Worm (Caenorhabditis elegans) whole organism, young adult: Measurements from ENCODE around the gene pfs-2.

Experiments used
- B0336.3 ChIP-seq: fragments of 200-800 bp; sonication (Bioruptor generic); IDR thresholded peaks from 2 replicates; pipeline ENCODE4 v1.3.6; 2022; ENCODE audit warnings: missing genetic modification characterization, missing compliant biosample characterization
- C06A6.2 ChIP-seq: fragments of 200-800 bp; sonication (Bioruptor generic); conservative IDR thresholded peaks from 2 replicates; pipeline ENCODE4 v1.3.6; 2022; ENCODE audit warnings: missing genetic modification characterization, missing compliant biosample characterization
- F10E7.11 ChIP-seq: sonication (generic microtip); optimal IDR thresholded peaks from 2 replicates; lab custom pipeline; 2017; ENCODE audit warnings: mild to moderate bottlenecking, missing genetic modification characterization, moderate library complexity, missing compliant biosample characterization
- F39B2.1 ChIP-seq: fragments of 200-800 bp; sonication (Bioruptor generic); IDR thresholded peaks from 2 replicates; pipeline ENCODE4 v1.3.6; 2022; ENCODE audit warnings: missing genetic modification reagents, missing genetic modification characterization, missing compliant biosample characterization
- F49E8.2 ChIP-seq: sonication (generic microtip); optimal IDR thresholded peaks from 3 replicates; lab custom pipeline; 2017; ENCODE audit warnings: missing genetic modification characterization, mild to moderate bottlenecking, missing compliant biosample characterization, antibody characterized with exemption, moderate library complexity; ENCODE audit not compliant: insufficient read depth
- F52B5.7 ChIP-seq: sonication (generic microtip); optimal IDR thresholded peaks from 2 replicates; lab custom pipeline; 2016; ENCODE audit warnings: mild to moderate bottlenecking, missing genetic modification characterization, missing compliant biosample characterization
- F57A8.1 ChIP-seq: fragments of 200-800 bp; sonication (Bioruptor generic); optimal IDR thresholded peaks from 2 replicates; lab custom pipeline; 2018; ENCODE audit warnings: mild to moderate bottlenecking, missing genetic modification characterization, moderate library complexity, missing compliant biosample characterization
- K12H6.12 ChIP-seq: fragments of 200-800 bp; sonication (Bioruptor generic); optimal IDR thresholded peaks from 2 replicates; lab custom pipeline; 2018; ENCODE audit warnings: mild to moderate bottlenecking, missing genetic modification characterization, missing compliant biosample characterization
- T07F8.4 ChIP-seq: sonication (generic microtip); optimal IDR thresholded peaks from 2 replicates; lab custom pipeline; 2016; ENCODE audit warnings: mild to moderate bottlenecking, missing genetic modification characterization, moderate library complexity, missing compliant biosample characterization
- Y56A3A.18 ChIP-seq: fragments of 200-800 bp; sonication (Bioruptor generic); IDR thresholded peaks from 2 replicates; pipeline ENCODE4 v1.3.6; 2022; ENCODE audit warnings: missing genetic modification reagents, missing genetic modification characterization, missing compliant biosample characterization
- Y79H2A.3 ChIP-seq: fragments of 200-800 bp; sonication (Bioruptor generic); conservative IDR thresholded peaks from 2 replicates; pipeline ENCODE4 v1.3.6; 2022; ENCODE audit warnings: missing genetic modification reagents, missing genetic modification characterization, missing compliant biosample characterization
- Y95B8A.8 ChIP-seq: fragments of 200-800 bp; sonication (Bioruptor generic); IDR thresholded peaks from 2 replicates; pipeline ENCODE4 v1.3.6; 2022; ENCODE audit warnings: missing genetic modification reagents, missing genetic modification characterization, missing compliant biosample characterization
- ama-1 ChIP-seq, 3 experiments: fragments of 150-350 bp in 1 of 3; sonication (generic microtip) in 2 of 3; optimal IDR thresholded peaks; 2 replicates each; lab custom pipeline; 2014 to 2018; ENCODE audit warnings: missing biosample characterization in 2 of 3, missing genetic modification characterization in 2 of 3, missing genetic modification reagents in 2 of 3
- atf-7 ChIP-seq: sonication (generic microtip); optimal IDR thresholded peaks from 2 replicates; lab custom pipeline; 2017; ENCODE audit warnings: mild to moderate bottlenecking, missing genetic modification characterization, missing compliant biosample characterization
- bed-2 ChIP-seq: fragments of 200-800 bp; sonication (Bioruptor generic); IDR thresholded peaks from 2 replicates; pipeline ENCODE4 v1.3.6; 2022; ENCODE audit warnings: missing genetic modification reagents, missing genetic modification characterization, missing compliant biosample characterization
- ccch-3 ChIP-seq: fragments of 200-800 bp; sonication (Bioruptor generic); optimal IDR thresholded peaks from 2 replicates; lab custom pipeline; 2018; ENCODE audit warnings: mild to moderate bottlenecking, missing genetic modification characterization, missing compliant biosample characterization
- cebp-2 ChIP-seq: fragments of 200-800 bp; sonication (Bioruptor generic); IDR thresholded peaks from 2 replicates; pipeline ENCODE4 v1.3.6; 2022; ENCODE audit warnings: missing genetic modification characterization, missing compliant biosample characterization
- ceh-40 ChIP-seq: fragments of 200-800 bp; sonication (Bioruptor generic); IDR thresholded peaks from 2 replicates; pipeline ENCODE4 v1.3.6; 2022; ENCODE audit warnings: missing genetic modification characterization, missing compliant biosample characterization
- ceh-79 ChIP-seq: sonication (generic microtip); optimal IDR thresholded peaks from 2 replicates; lab custom pipeline; 2017; ENCODE audit warnings: mild to moderate bottlenecking, missing genetic modification characterization, missing compliant biosample characterization
- die-1 ChIP-seq: sonication (generic microtip); optimal IDR thresholded peaks from 2 replicates; lab custom pipeline; 2016; ENCODE audit warnings: missing genotype, mild to moderate bottlenecking, missing genetic modification characterization, missing compliant biosample characterization
- dox-1 ChIP-seq: fragments of 200-800 bp; sonication (Bioruptor generic); IDR thresholded peaks from 2 replicates; pipeline ENCODE4 v1.3.6; 2022; ENCODE audit warnings: missing genetic modification reagents, missing genetic modification characterization, missing compliant biosample characterization
- dpl-1 ChIP-seq: fragments of 150-350 bp; optimal IDR thresholded peaks from 2 replicates; lab custom pipeline; 2014; ENCODE audit warnings: missing biosample characterization, missing genetic modification reagents, missing genetic modification characterization
- egrh-3 ChIP-seq: fragments of 200-800 bp; sonication (Bioruptor generic); IDR thresholded peaks from 2 replicates; pipeline ENCODE4 v1.3.6; 2022; ENCODE audit warnings: missing genetic modification reagents, missing genetic modification characterization, missing compliant biosample characterization
- ekl-4 ChIP-seq: fragments of 200-800 bp; sonication (Bioruptor generic); IDR thresholded peaks from 2 replicates; pipeline ENCODE4 v1.3.6; 2022; ENCODE audit warnings: missing genetic modification reagents, missing genetic modification characterization, missing compliant biosample characterization
- ets-4 ChIP-seq: fragments of 200-800 bp; sonication (Bioruptor generic); optimal IDR thresholded peaks from 2 replicates; lab custom pipeline; 2018; ENCODE audit warnings: mild to moderate bottlenecking, missing genetic modification characterization, missing compliant biosample characterization
- gei-17 ChIP-seq: fragments of 200-800 bp; sonication (Bioruptor generic); optimal IDR thresholded peaks from 2 replicates; lab custom pipeline; 2018; ENCODE audit warnings: mild to moderate bottlenecking, missing genetic modification characterization, missing compliant biosample characterization
- him-1 ChIP-seq: sonication (generic microtip); optimal IDR thresholded peaks from 2 replicates; lab custom pipeline; 2016; ENCODE audit warnings: missing genotype, missing genetic modification reagents, missing genetic modification characterization, missing compliant biosample characterization
- hsf-1 ChIP-seq: fragments of 200-800 bp; sonication (Bioruptor generic); IDR thresholded peaks from 2 replicates; pipeline ENCODE4 v1.3.6; 2022; ENCODE audit warnings: missing genetic modification reagents, missing genetic modification characterization, missing compliant biosample characterization
- lin-40 ChIP-seq: sonication (generic microtip); optimal IDR thresholded peaks from 2 replicates; lab custom pipeline; 2016; ENCODE audit warnings: missing genetic modification characterization, mild to moderate bottlenecking, missing compliant biosample characterization, missing genotype, missing genetic modification reagents
- lin-54 ChIP-seq: fragments of 200-800 bp; sonication (Bioruptor generic); optimal IDR thresholded peaks from 2 replicates; lab custom pipeline; 2018; ENCODE audit warnings: mild to moderate bottlenecking, missing genetic modification characterization, missing compliant biosample characterization
- lir-1 ChIP-seq: fragments of 200-800 bp; sonication (Bioruptor generic); conservative IDR thresholded peaks from 2 replicates; pipeline ENCODE4 v1.3.6; 2022; ENCODE audit warnings: missing genetic modification reagents, missing genetic modification characterization, missing compliant biosample characterization
- madf-10 ChIP-seq: sonication (generic microtip); optimal IDR thresholded peaks from 2 replicates; lab custom pipeline; 2016; ENCODE audit warnings: mild to moderate bottlenecking, missing genetic modification characterization, missing compliant biosample characterization
- madf-8 ChIP-seq: fragments of 200-800 bp; sonication (Bioruptor generic); conservative IDR thresholded peaks from 2 replicates; pipeline ENCODE4 v1.3.6; 2022; ENCODE audit warnings: missing genetic modification reagents, missing genetic modification characterization, missing compliant biosample characterization
- mcd-1 ChIP-seq: fragments of 200-800 bp; sonication (Bioruptor generic); IDR thresholded peaks from 2 replicates; pipeline ENCODE4 v1.3.6; 2022; ENCODE audit warnings: missing genetic modification reagents, missing genetic modification characterization, missing compliant biosample characterization
- mes-4 ChIP-seq: sonication (generic microtip); optimal IDR thresholded peaks from 2 replicates; lab custom pipeline; 2016; ENCODE audit warnings: missing genotype, missing genetic modification characterization, missing compliant biosample characterization
- mxl-1 ChIP-seq: sonication (generic microtip); optimal IDR thresholded peaks from 2 replicates; lab custom pipeline; 2016; ENCODE audit warnings: missing genetic modification characterization, missing compliant biosample characterization
- nfya-1 ChIP-seq: sonication (generic microtip); optimal IDR thresholded peaks from 2 replicates; lab custom pipeline; 2017; ENCODE audit warnings: antibody characterized with exemption, missing compliant biosample characterization, missing genetic modification characterization, borderline replicate concordance; ENCODE audit not compliant: insufficient read depth
- nfya-2 ChIP-seq: fragments of 200-800 bp; sonication (Bioruptor generic); IDR thresholded peaks from 2 replicates; pipeline ENCODE4 v1.3.6; 2022; ENCODE audit warnings: missing genetic modification reagents, missing genetic modification characterization, missing compliant biosample characterization
- nhr-179 ChIP-seq: sonication (generic microtip); optimal IDR thresholded peaks from 2 replicates; lab custom pipeline; 2016; ENCODE audit warnings: mild to moderate bottlenecking, missing genetic modification characterization, missing compliant biosample characterization
- pbrm-1 ChIP-seq: fragments of 200-800 bp; sonication (Bioruptor generic); IDR thresholded peaks from 2 replicates; pipeline ENCODE4 v1.3.6; 2022; ENCODE audit warnings: missing genetic modification reagents, missing genetic modification characterization, missing compliant biosample characterization
- pha-4 ChIP-seq: fragments of 150-350 bp; sonication (generic microtip); optimal IDR thresholded peaks from 2 replicates; lab custom pipeline; 2014; ENCODE audit warnings: missing biosample characterization, missing genetic modification reagents, missing genetic modification characterization
- rec-8 ChIP-seq, 2 experiments: sonication (generic microtip); optimal IDR thresholded peaks; 2 replicates each; lab custom pipeline; 2016; ENCODE audit warnings: mild to moderate bottlenecking in 2 of 2, missing genetic modification characterization in 2 of 2, missing genetic modification reagents in 2 of 2, missing genotype in 2 of 2, missing biosample characterization in 1 of 2, missing compliant biosample characterization in 1 of 2, moderate library complexity in 1 of 2
- rpc-1 ChIP-seq, 2 experiments: fragments of 150-350 bp in 1 of 2; sonication (generic microtip) in 1 of 2; optimal IDR thresholded peaks; 2 replicates each; lab custom pipeline; 2014 to 2018; ENCODE audit warnings: missing biosample characterization in 1 of 2, missing genetic modification characterization in 1 of 2, missing genetic modification reagents in 1 of 2, missing genotype in 1 of 2
- sdz-38 ChIP-seq: sonication (generic microtip); optimal IDR thresholded peaks from 2 replicates; lab custom pipeline; 2016; ENCODE audit warnings: missing genotype, missing genetic modification characterization, missing compliant biosample characterization
- snpc-3.4 ChIP-seq: sonication (generic microtip); optimal IDR thresholded peaks from 2 replicates; lab custom pipeline; 2017; ENCODE audit warnings: missing genetic modification characterization, mild to moderate bottlenecking, missing compliant biosample characterization, antibody characterized with exemption, moderate library complexity, missing genotype, missing genetic modification reagents
- unc-62 ChIP-seq: fragments of 150-350 bp; optimal IDR thresholded peaks from 2 replicates; lab custom pipeline; 2014; ENCODE audit warnings: missing biosample characterization, missing genetic modification reagents, missing genetic modification characterization
- ztf-18 ChIP-seq: sonication (generic microtip); optimal IDR thresholded peaks from 2 replicates; lab custom pipeline; 2016; ENCODE audit warnings: missing genotype, mild to moderate bottlenecking, missing genetic modification characterization, missing compliant biosample characterization
- ztf-25 ChIP-seq: fragments of 200-800 bp; sonication (Bioruptor generic); IDR thresholded peaks from 2 replicates; pipeline ENCODE4 v1.3.6; 2022; ENCODE audit warnings: missing genetic modification reagents, missing genetic modification characterization, missing compliant biosample characterization
- ztf-3 ChIP-seq: fragments of 200-800 bp; sonication (Bioruptor generic); optimal IDR thresholded peaks from 2 replicates; lab custom pipeline; 2018; ENCODE audit warnings: mild to moderate bottlenecking, missing genetic modification characterization, missing compliant biosample characterization

Gene pfs-2

ce11 chrII:14383644-14384043, 25.5 kb downstream of the pfs-2 start, which contains the start of gene mes-2 (continued):
- TF ChIP-seq rpc-1 (optimal IDR thresholded peaks at IDR 0.05; lab: Kevin White, UChicago) (no peak), rpc-1 (tag; optimal IDR thresholded peaks at IDR 0.05; lab: Kevin White, UChicago) (no peak), ztf-3 (GFP tag; lab: Kevin White, UChicago) (no peak), nfya-1 (no peak), hsf-1 (GFP tag; lab: Robert Waterston, UW) (no peak), nfya-2 (no peak), bed-2 (GFP tag; lab: Robert Waterston, UW) (no peak), ztf-18 (tag; lab: Kevin White, UChicago) (no peak), madf-8 (GFP tag; lab: Robert Waterston, UW) (peak; percentile 36), F10E7.11 (tag; lab: Kevin White, UChicago) (no peak), dpl-1 (peak; percentile 86), Y79H2A.3 (no peak), ama-1 (optimal IDR thresholded peaks at IDR 0.05; lab: Kevin White, UChicago) (no peak), ama-1 (GFP tag; optimal IDR thresholded peaks at IDR 0.05; lab: Kevin White, UChicago) (no peak), unc-62 (no peak), mcd-1 (GFP tag; lab: Robert Waterston, UW) (peak; percentile 98), dox-1 (peak; percentile 65), rec-8 (tag; optimal IDR thresholded peaks at IDR 0.05; lab: Kevin White, UChicago) (no peak), ztf-25 (GFP tag; lab: Robert Waterston, UW) (no peak), lin-54 (GFP tag; lab: Kevin White, UChicago) (peak; percentile 98), pha-4 (tag; lab: Kevin White, UChicago) (no peak), ceh-40 (GFP tag; lab: Robert Waterston, UW) (no peak), sdz-38 (tag; lab: Kevin White, UChicago) (no peak), F49E8.2 (tag; lab: Kevin White, UChicago) (no peak), nhr-179 (tag; lab: Kevin White, UChicago) (no peak), pbrm-1 (GFP tag; lab: Robert Waterston, UW) (0 out of 2 replicates have a peak, but pooled peaks have one; percentile 54), madf-10 (tag; lab: Kevin White, UChicago) (no peak), die-1 (tag; lab: Kevin White, UChicago) (no peak), mxl-1 (tag; lab: Kevin White, UChicago) (no peak), C06A6.2 (no peak), Y95B8A.8 (GFP tag; lab: Robert Waterston, UW) (no peak), Y56A3A.18 (GFP tag; lab: Robert Waterston, UW) (no peak), cebp-2 (no peak), egrh-3 (GFP tag; lab: Robert Waterston, UW) (no peak), F39B2.1 (GFP tag; lab: Robert Waterston, UW) (no peak), F57A8.1 (GFP tag; lab: Kevin White, UChicago) (no peak), ceh-79 (no peak), ets-4 (GFP tag; lab: Kevin White, UChicago) (no peak), ekl-4 (GFP tag; lab: Robert Waterston, UW) (peak; percentile 36; the same call in 1 of the 2 replicates), lir-1 (GFP tag; lab: Robert Waterston, UW) (0 out of 2 replicates have a peak, but pooled peaks have one; percentile 29), lin-40 (tag; lab: Kevin White, UChicago) (peak; percentile 67), him-1 (no peak), F52B5.7 (no peak), atf-7 (tag; lab: Kevin White, UChicago) (no peak), T07F8.4 (tag; lab: Kevin White, UChicago) (no peak), mes-4 (no peak), K12H6.12 (tag; lab: Kevin White, UChicago) (no peak), snpc-3.4 (tag; lab: Kevin White, UChicago) (no peak), gei-17 (GFP tag; lab: Kevin White, UChicago) (no peak), ccch-3 (GFP tag; lab: Kevin White, UChicago) (no peak), B0336.3 (GFP tag; lab: Robert Waterston, UW) (no peak)
